Worm (Caenorhabditis elegans): ENCODE results near the gene ZK856.19.

ZK856.19 gene

ce11 chrV:10206502-10206901 is 1.8 kb upstream of the ZK856.19 start, which contains the start of gene rpc-25:
TSS of gene rpc-25 (minus strand) at chrV:10206602.
- no peak for TF ChIP-seq ceh-36 (tag; optimal IDR thresholded peaks at IDR 0.05)
- no peak for TF ChIP-seq aly-1 (tag; optimal IDR thresholded peaks at IDR 0.05)
- TF ChIP-seq tbx-37 (GFP tag; conservative IDR thresholded peaks at IDR 0.05): no peak
- no peak for TF ChIP-seq flt-1 (GFP tag; IDR thresholded peaks at IDR 0.05)
- TF ChIP-seq hmbx-1 (tag; optimal IDR thresholded peaks at IDR 0.05): no peak
- TF ChIP-seq hnd-1 (tag; optimal IDR thresholded peaks at IDR 0.05): no peak
- TF ChIP-seq pes-1 (GFP tag; IDR thresholded peaks at IDR 0.05): no peak
- no peak for TF ChIP-seq tbx-11 (GFP tag; IDR thresholded peaks at IDR 0.05)
- TF ChIP-seq F13C5.2 (tag; optimal IDR thresholded peaks at IDR 0.05): no peak
- no peak for TF ChIP-seq hmg-4 (GFP tag; optimal IDR thresholded peaks at IDR 0.05)
- TF ChIP-seq tra-4 (tag; optimal IDR thresholded peaks at IDR 0.05): no peak

- no peak for TF ChIP-seq ceh-36 (tag; optimal IDR thresholded peaks at IDR 0.05)
- TF ChIP-seq F13C5.2 (tag; optimal IDR thresholded peaks at IDR 0.05): no peak
- TF ChIP-seq hnd-1 (tag; optimal IDR thresholded peaks at IDR 0.05): no peak
- no peak for TF ChIP-seq hmbx-1 (tag; optimal IDR thresholded peaks at IDR 0.05)
- TF ChIP-seq aly-1 (tag; optimal IDR thresholded peaks at IDR 0.05): no peak
- TF ChIP-seq tbx-11 (GFP tag; IDR thresholded peaks at IDR 0.05): no peak
- TF ChIP-seq ama-1 (optimal IDR thresholded peaks at IDR 0.05): no peak
- TF ChIP-seq sea-1 (GFP tag; conservative IDR thresholded peaks at IDR 0.05): no peak
- TF ChIP-seq tra-4 (tag; optimal IDR thresholded peaks at IDR 0.05): no peak
- no peak for TF ChIP-seq scrt-1 (GFP tag; IDR thresholded peaks at IDR 0.05)
- no peak for TF ChIP-seq B0310.2 (tag; optimal IDR thresholded peaks at IDR 0.05)
Measured at ce11 chrV:10205483-10205882, 770 bp upstream of the ZK856.19 start, which contains the start of gene ZK856.16. TSS of gene ZK856.16 (minus strand) at chrV:10205583.

- TF ChIP-seq tbx-37 (GFP tag; conservative IDR thresholded peaks at IDR 0.05): no peak
- TF ChIP-seq ama-1 (optimal IDR thresholded peaks at IDR 0.05): no peak
- no peak for TF ChIP-seq aly-1 (tag; optimal IDR thresholded peaks at IDR 0.05)
- TF ChIP-seq F13C5.2 (tag; optimal IDR thresholded peaks at IDR 0.05): no peak
Measured at ce11 chrV:10203435-10204009, 1.2 kb downstream of the ZK856.19 start, which contains the start of gene chpf-1. TSS of gene chpf-1 (minus strand) at chrV:10203485.

ce11 chrV:10202340-10202739 is 2.4 kb downstream of the ZK856.19 start:
- TF ChIP-seq ama-1 (optimal IDR thresholded peaks at IDR 0.05) (no peak), scrt-1 (GFP tag; IDR thresholded peaks at IDR 0.05) (no peak), hmbx-1 (tag; optimal IDR thresholded peaks at IDR 0.05) (no peak), ets-7 (tag; optimal IDR thresholded peaks at IDR 0.05) (no peak), flt-1 (GFP tag; IDR thresholded peaks at IDR 0.05) (no peak), aly-1 (tag; optimal IDR thresholded peaks at IDR 0.05) (no peak), sea-1 (GFP tag; conservative IDR thresholded peaks at IDR 0.05) (no peak), hmg-4 (GFP tag; optimal IDR thresholded peaks at IDR 0.05) (no peak), tbx-37 (GFP tag; conservative IDR thresholded peaks at IDR 0.05) (no peak), pes-1 (GFP tag; IDR thresholded peaks at IDR 0.05) (no peak), ceh-36 (tag; optimal IDR thresholded peaks at IDR 0.05) (no peak), F13C5.2 (tag; optimal IDR thresholded peaks at IDR 0.05) (no peak)

- no peak for TF ChIP-seq pes-1 (GFP tag; IDR thresholded peaks at IDR 0.05)
- TF ChIP-seq tbx-11 (GFP tag; IDR thresholded peaks at IDR 0.05): no peak
- TF ChIP-seq ceh-13 (GFP tag; optimal IDR thresholded peaks at IDR 0.05): no peak
- no peak for TF ChIP-seq hnd-1 (tag; optimal IDR thresholded peaks at IDR 0.05)
- no peak for TF ChIP-seq flt-1 (GFP tag; IDR thresholded peaks at IDR 0.05)
- TF ChIP-seq sea-1 (GFP tag; conservative IDR thresholded peaks at IDR 0.05): no peak
- no peak for TF ChIP-seq scrt-1 (GFP tag; IDR thresholded peaks at IDR 0.05)
- TF ChIP-seq B0310.2 (tag; optimal IDR thresholded peaks at IDR 0.05): no peak
- no peak for TF ChIP-seq F13C5.2 (tag; optimal IDR thresholded peaks at IDR 0.05)
Measured at ce11 chrV:10201913-10202312, 2.8 kb downstream of the ZK856.19 start, which contains the start of gene ZK856.7. TSS of gene ZK856.7 (plus strand) at chrV:10202098.

- TF ChIP-seq ceh-13 (GFP tag; optimal IDR thresholded peaks at IDR 0.05) (no peak), hmbx-1 (tag; optimal IDR thresholded peaks at IDR 0.05) (no peak), hmg-4 (GFP tag; optimal IDR thresholded peaks at IDR 0.05) (no peak), ets-7 (tag; optimal IDR thresholded peaks at IDR 0.05) (no peak), pes-1 (GFP tag; IDR thresholded peaks at IDR 0.05) (no peak), F13C5.2 (tag; optimal IDR thresholded peaks at IDR 0.05) (no peak), sea-1 (GFP tag; conservative IDR thresholded peaks at IDR 0.05) (no peak), ama-1 (optimal IDR thresholded peaks at IDR 0.05) (no peak), hnd-1 (tag; optimal IDR thresholded peaks at IDR 0.05) (no peak), tra-4 (tag; optimal IDR thresholded peaks at IDR 0.05) (no peak), aly-1 (tag; optimal IDR thresholded peaks at IDR 0.05) (no peak), ceh-36 (tag; optimal IDR thresholded peaks at IDR 0.05) (no peak), scrt-1 (GFP tag; IDR thresholded peaks at IDR 0.05) (no peak), tbx-11 (GFP tag; IDR thresholded peaks at IDR 0.05) (no peak), tbx-37 (GFP tag; conservative IDR thresholded peaks at IDR 0.05) (no peak), B0310.2 (tag; optimal IDR thresholded peaks at IDR 0.05) (no peak), flt-1 (GFP tag; IDR thresholded peaks at IDR 0.05) (no peak)
Measured at ce11 chrV:10198386-10198785, 6.3 kb downstream of the ZK856.19 start, which contains the start of gene ZK856.6. TSS of gene ZK856.6 (plus strand) at chrV:10198686.

ce11 chrV:10191242-10191641 is 13.5 kb downstream of the ZK856.19 start:
- TF ChIP-seq pes-1 (GFP tag; IDR thresholded peaks at IDR 0.05): no peak
- no peak for TF ChIP-seq aly-1 (tag; optimal IDR thresholded peaks at IDR 0.05)
- TF ChIP-seq flt-1 (GFP tag; IDR thresholded peaks at IDR 0.05): no peak
- no peak for TF ChIP-seq tra-4 (tag; optimal IDR thresholded peaks at IDR 0.05)
- TF ChIP-seq sea-1 (GFP tag; conservative IDR thresholded peaks at IDR 0.05): no peak
- TF ChIP-seq F13C5.2 (tag; optimal IDR thresholded peaks at IDR 0.05): no peak
- no peak for TF ChIP-seq tbx-11 (GFP tag; IDR thresholded peaks at IDR 0.05)
- no peak for TF ChIP-seq ceh-36 (tag; optimal IDR thresholded peaks at IDR 0.05)
- TF ChIP-seq ama-1 (optimal IDR thresholded peaks at IDR 0.05): no peak
- no peak for TF ChIP-seq hnd-1 (tag; optimal IDR thresholded peaks at IDR 0.05)
- no peak for TF ChIP-seq ets-7 (tag; optimal IDR thresholded peaks at IDR 0.05)
- no peak for TF ChIP-seq B0310.2 (tag; optimal IDR thresholded peaks at IDR 0.05)

All from whole organism, early embryonic.